Fruit fly (Drosophila melanogaster) whole organism, embryonic: ENCODE measurements around the gene Cont.

Source experiments
- Awh ChIP-seq: fragments of 200-800 bp; sonication (Bioruptor generic); IDR thresholded peaks from 2 replicates; pipeline ENCODE4, ENCODE4 v1.3.6; 2022; ENCODE audit warnings: missing biosample characterization, missing genetic modification characterization
- CG10654 ChIP-seq: fragments of 200-800 bp; sonication (Bioruptor generic); optimal IDR thresholded peaks from 2 replicates; lab custom pipeline; 2016; ENCODE audit warnings: missing biosample characterization, missing genetic modification characterization
- CG17328 ChIP-seq: fragments of 200-800 bp; sonication (Bioruptor generic); IDR thresholded peaks from 2 replicates; pipeline ENCODE4 v1.3.6; 2022; ENCODE audit warnings: missing biosample characterization, missing genetic modification characterization
- CG18599 ChIP-seq: fragments of 200-800 bp; sonication (Bioruptor generic); optimal IDR thresholded peaks from 3 replicates; lab custom pipeline; 2017; ENCODE audit warnings: missing biosample characterization, missing genetic modification characterization, mild to moderate bottlenecking, moderate library complexity, missing genetic modification reagents
- CG30020 ChIP-seq: fragments of 200-800 bp; optimal IDR thresholded peaks from 2 replicates; lab custom pipeline; 2019; ENCODE audit warnings: missing biosample characterization, mild to moderate bottlenecking, missing genetic modification characterization, moderate library complexity
- CG34224 ChIP-seq: fragments of 200-800 bp; sonication (Bioruptor generic); IDR thresholded peaks from 3 replicates; pipeline ENCODE4 v1.3.6; 2022; ENCODE audit warnings: missing biosample characterization, missing genetic modification characterization; ENCODE audit not compliant: partially characterized antibody
- CG4617 ChIP-seq: fragments of 200-800 bp; sonication (Bioruptor generic); optimal IDR thresholded peaks from 3 replicates; lab custom pipeline; 2016; ENCODE audit warnings: missing biosample characterization, missing genetic modification characterization, borderline replicate concordance
- CG5180 ChIP-seq: fragments of 200-800 bp; sonication (Bioruptor generic); optimal IDR thresholded peaks from 3 replicates; lab custom pipeline; 2017; ENCODE audit warnings: missing biosample characterization, missing genetic modification characterization, mild to moderate bottlenecking, moderate library complexity, missing genetic modification reagents
- CG6791 ChIP-seq: fragments of 200-800 bp; sonication (Bioruptor generic); IDR thresholded peaks from 3 replicates; pipeline ENCODE4 v1.3.6; 2022; ENCODE audit warnings: missing biosample characterization, missing genetic modification characterization; ENCODE audit not compliant: partially characterized antibody
- CG6813 ChIP-seq: fragments of 200-800 bp; sonication (Bioruptor generic); optimal IDR thresholded peaks from 2 replicates; lab custom pipeline; 2017; ENCODE audit warnings: missing biosample characterization, missing genetic modification characterization, mild to moderate bottlenecking, moderate library complexity, missing genetic modification reagents
- CG7963 ChIP-seq: fragments of 200-800 bp; sonication (Bioruptor generic); IDR thresholded peaks from 3 replicates; pipeline ENCODE4 v1.3.6; 2022; ENCODE audit warnings: missing biosample characterization, missing genetic modification characterization; ENCODE audit not compliant: partially characterized antibody
- CG8388 ChIP-seq: fragments of 200-800 bp; sonication (Bioruptor generic); optimal IDR thresholded peaks from 2 replicates; lab custom pipeline; 2019; ENCODE audit warnings: missing biosample characterization, mild to moderate bottlenecking, missing genetic modification characterization, moderate library complexity
- CG9876 ChIP-seq: fragments of 200-800 bp; sonication (Bioruptor generic); optimal IDR thresholded peaks from 2 replicates; lab custom pipeline; 2016; ENCODE audit warnings: missing biosample characterization, missing genetic modification characterization
- Camta ChIP-seq: fragments of 200-800 bp; sonication (Bioruptor generic); optimal IDR thresholded peaks from 2 replicates; lab custom pipeline; 2016; ENCODE audit warnings: missing biosample characterization, missing genetic modification characterization
- Chrac-16 ChIP-seq: fragments of 200-800 bp; sonication (Bioruptor generic); optimal IDR thresholded peaks from 3 replicates; lab custom pipeline; 2016; ENCODE audit warnings: missing biosample characterization, missing genetic modification characterization
- Dek ChIP-seq: fragments of 200-800 bp; sonication (Bioruptor generic); optimal IDR thresholded peaks from 3 replicates; lab custom pipeline; 2019; ENCODE audit warnings: missing biosample characterization, mild to moderate bottlenecking, missing genetic modification characterization, moderate library complexity
- Dip2 ChIP-seq: fragments of 200-800 bp; sonication (Bioruptor generic); IDR thresholded peaks from 2 replicates; pipeline ENCODE4 v1.3.6; 2022; ENCODE audit warnings: missing biosample characterization, missing genetic modification characterization
- Dll ChIP-seq: fragments of 200-800 bp; sonication (Bioruptor generic); IDR thresholded peaks from 4 replicates; pipeline ENCODE4 v1.3.6; 2022; ENCODE audit warnings: missing biosample characterization, missing genetic modification characterization; ENCODE audit not compliant: partially characterized antibody
- Hand ChIP-seq: fragments of 200-800 bp; sonication (Bioruptor generic); optimal IDR thresholded peaks from 2 replicates; lab custom pipeline; 2017; ENCODE audit warnings: mild to moderate bottlenecking, missing biosample characterization, missing genetic modification reagents, missing genetic modification characterization
- Lhr ChIP-seq: fragments of 200-800 bp; sonication (Bioruptor generic); optimal IDR thresholded peaks from 3 replicates; lab custom pipeline; 2017; ENCODE audit warnings: mild to moderate bottlenecking, missing biosample characterization, missing genetic modification reagents, missing genetic modification characterization
- Neu2 ChIP-seq: fragments of 200-800 bp; sonication (Bioruptor generic); optimal IDR thresholded peaks from 3 replicates; lab custom pipeline; 2016; ENCODE audit warnings: missing biosample characterization, missing genetic modification characterization, borderline replicate concordance
- Nf-YA ChIP-seq: fragments of 200-800 bp; sonication (Bioruptor generic); IDR thresholded peaks from 2 replicates; pipeline ENCODE4 v1.3.6; 2022; ENCODE audit warnings: missing biosample characterization, missing genetic modification characterization
- Poxn ChIP-seq: fragments of 200-800 bp; sonication (Bioruptor generic); IDR thresholded peaks from 2 replicates; pipeline ENCODE4 v1.3.6; 2022; ENCODE audit warnings: missing biosample characterization, missing genetic modification characterization
- Ravus ChIP-seq: fragments of 200-800 bp; sonication (Bioruptor generic); IDR thresholded peaks from 2 replicates; pipeline ENCODE4 v1.3.6; 2022; ENCODE audit warnings: missing biosample characterization, missing genetic modification characterization
- Stat92E ChIP-seq, 3 experiments: fragments of >200 bp in 2 of 3; fragments of 200-800 bp in 1 of 3; sonication (Bioruptor generic) in 1 of 3; optimal IDR thresholded peaks; 2 replicates each; lab custom pipeline; 2017 to 2019; ENCODE audit warnings: missing biosample characterization in 3 of 3, missing genetic modification characterization in 3 of 3, mild to moderate bottlenecking in 1 of 3, moderate library complexity in 1 of 3
- Taf1 ChIP-seq: fragments of 200-800 bp; sonication (Bioruptor generic); IDR thresholded peaks from 2 replicates; pipeline ENCODE4 v1.3.6; 2022; ENCODE audit warnings: missing biosample characterization, missing genetic modification characterization
- ci ChIP-seq: fragments of 200-800 bp; sonication (Bioruptor generic); IDR thresholded peaks from 3 replicates; pipeline ENCODE4 v1.3.6; 2022; ENCODE audit warnings: missing biosample characterization, missing genetic modification characterization
- crp ChIP-seq, 2 experiments: fragments of 200-800 bp; sonication (Bioruptor generic); optimal IDR thresholded peaks; 2 replicates in 1 of 2; 3 replicates in 1 of 2; lab custom pipeline; 2017; ENCODE audit warnings: missing biosample characterization in 2 of 2, missing genetic modification characterization in 2 of 2, mild to moderate bottlenecking in 1 of 2, moderate library complexity in 1 of 2
- da ChIP-seq: fragments of 200-800 bp; sonication (Bioruptor generic); optimal IDR thresholded peaks from 2 replicates; lab custom pipeline; 2016; ENCODE audit warnings: missing biosample characterization, missing genetic modification characterization
- dmrt11E ChIP-seq: fragments of 200-800 bp; sonication (Bioruptor generic); optimal IDR thresholded peaks from 3 replicates; lab custom pipeline; 2018; ENCODE audit warnings: missing biosample characterization, mild to moderate bottlenecking, missing genetic modification characterization, moderate library complexity
- fru ChIP-seq: fragments of >200 bp; optimal IDR thresholded peaks from 2 replicates; lab custom pipeline; 2017
- fu2 ChIP-seq: fragments of 200-800 bp; sonication (Bioruptor generic); optimal IDR thresholded peaks from 2 replicates; lab custom pipeline; 2016; ENCODE audit warnings: missing biosample characterization, missing genetic modification characterization
- gem ChIP-seq: fragments of 200-800 bp; sonication (Bioruptor generic); optimal IDR thresholded peaks from 2 replicates; lab custom pipeline; 2019; ENCODE audit warnings: missing biosample characterization, mild to moderate bottlenecking, missing genetic modification characterization, moderate library complexity
- gsb-n ChIP-seq: fragments of 200-800 bp; sonication (Bioruptor generic); optimal IDR thresholded peaks from 3 replicates; lab custom pipeline; 2018; ENCODE audit warnings: missing biosample characterization, mild to moderate bottlenecking, missing genetic modification characterization
- lilli ChIP-seq: fragments of 200-800 bp; sonication (Bioruptor generic); optimal IDR thresholded peaks from 3 replicates; lab custom pipeline; 2016; ENCODE audit warnings: missing biosample characterization, missing genetic modification characterization
- luna ChIP-seq: fragments of 200-800 bp; sonication (Bioruptor generic); optimal IDR thresholded peaks from 2 replicates; lab custom pipeline; 2016; ENCODE audit warnings: missing biosample characterization, missing genetic modification characterization
- mld ChIP-seq: fragments of 200-800 bp; sonication (Bioruptor generic); IDR thresholded peaks from 3 replicates; pipeline ENCODE4 v1.3.6; 2022; ENCODE audit warnings: missing biosample characterization, missing genetic modification characterization; ENCODE audit not compliant: partially characterized antibody
- nerfin-2 ChIP-seq: fragments of 200-800 bp; sonication (Bioruptor generic); IDR thresholded peaks from 2 replicates; pipeline ENCODE4 v1.3.6; 2022; ENCODE audit warnings: missing biosample characterization, missing genetic modification characterization; ENCODE audit not compliant: partially characterized antibody
- nmo ChIP-seq: fragments of 200-800 bp; sonication (Bioruptor generic); optimal IDR thresholded peaks from 2 replicates; lab custom pipeline; 2018; ENCODE audit warnings: missing biosample characterization, mild to moderate bottlenecking, missing genetic modification characterization, moderate library complexity
- pan ChIP-seq, 4 experiments: fragments of >200 bp in 3 of 4; fragments of 200-800 bp in 1 of 4; sonication (Bioruptor generic) in 1 of 4; optimal IDR thresholded peaks in 3 of 4; IDR thresholded peaks in 1 of 4; 2 replicates each; pipeline versions ENCODE4 v1.3.6 to Lab custom; 2017 to 2022; ENCODE audit warnings: missing biosample characterization in 2 of 4, missing genetic modification characterization in 2 of 4, mixed read lengths in 1 of 4
- pfk ChIP-seq: fragments of 200-800 bp; sonication (Bioruptor generic); optimal IDR thresholded peaks from 2 replicates; lab custom pipeline; 2018; ENCODE audit warnings: missing biosample characterization, mild to moderate bottlenecking, missing genetic modification characterization, moderate library complexity
- phol ChIP-seq: fragments of 200-800 bp; sonication (Bioruptor generic); optimal IDR thresholded peaks from 3 replicates; lab custom pipeline; 2018; ENCODE audit warnings: missing biosample characterization, mild to moderate bottlenecking, missing genetic modification characterization, moderate library complexity
- pita ChIP-seq: fragments of 200-800 bp; sonication (Bioruptor generic); optimal IDR thresholded peaks from 2 replicates; lab custom pipeline; 2017; ENCODE audit warnings: missing biosample characterization, mild to moderate bottlenecking, missing genetic modification characterization
- ssp ChIP-seq: fragments of 200-800 bp; sonication (Bioruptor generic); IDR thresholded peaks from 2 replicates; pipeline ENCODE4 v1.3.6; 2022; ENCODE audit warnings: missing biosample characterization, missing genetic modification characterization
- sug ChIP-seq: fragments of 200-800 bp; optimal IDR thresholded peaks from 2 replicates; lab custom pipeline; 2019; ENCODE audit warnings: missing biosample characterization, mild to moderate bottlenecking, missing genetic modification characterization, moderate library complexity
- yki ChIP-seq: fragments of >200 bp; optimal IDR thresholded peaks from 3 replicates; lab custom pipeline; 2018

Gene Cont

dm6 chr3R:4394654-4395581 is 13.8 kb downstream of the Cont start (continued):
- TF ChIP-seq CG10654 (GFP tag; lab: Kevin White, UChicago) (peak; percentile 81), Neu2 (GFP tag; lab: Kevin White, UChicago) (no peak), CG17328 (GFP tag; lab: Robert Waterston, UW) (peak; percentile 84), Lhr (GFP tag; lab: Kevin White, UChicago) (peak; percentile 51), nerfin-2 (GFP tag; lab: Robert Waterston, UW) (no peak), Awh (GFP tag; lab: Robert Waterston, UW) (peak; percentile 72; the same call in 1 of the 2 replicates), fu2 (peak; percentile 86), Taf1 (GFP tag; lab: Robert Waterston, UW) (peak; percentile 70; the same call in 1 of the 2 replicates), Poxn (GFP tag; lab: Robert Waterston, UW) (no peak), CG34224 (no peak), CG18599 (peak; percentile 91), Camta (GFP tag; lab: Kevin White, UChicago) (peak; percentile 79), sug (tag; lab: Kevin White, UChicago) (peak; percentile 77), da (GFP tag; lab: Kevin White, UChicago) (peak; percentile 45), nmo (GFP tag; lab: Kevin White, UChicago) (peak; percentile 93), yki (lab: Kevin White, UChicago) (no peak), Stat92E (GFP tag; optimal IDR thresholded peaks at IDR 0.05; lab: Kevin White, UChicago) (no peak), CG30020 (tag; lab: Kevin White, UChicago) (peak; percentile 14), Ravus (GFP tag; lab: Robert Waterston, UW) (peak; percentile 56), CG9876 (peak; percentile 81), CG8388 (peak; percentile 81), crp (GFP tag; optimal IDR thresholded peaks at IDR 0.05; lab: Kevin White, UChicago) (peak in 1 of 2 experiments; percentile 49), dmrt11E (tag; lab: Kevin White, UChicago) (peak; percentile 42), phol (tag; lab: Kevin White, UChicago) (peak; percentile 86), Hand (GFP tag; lab: Kevin White, UChicago) (peak; percentile 66), luna (GFP tag; lab: Kevin White, UChicago) (peak; percentile 57), Dek (tag; lab: Kevin White, UChicago) (peak; percentile 86), Chrac-16 (GFP tag; lab: Kevin White, UChicago) (peak; percentile 76), lilli (GFP tag; lab: Kevin White, UChicago) (peak; percentile 90), mld (no peak), pfk (GFP tag; lab: Kevin White, UChicago) (no peak), pan (optimal IDR thresholded peaks at IDR 0.05; lab: Kevin White, UChicago) (no peak), pan (GFP tag; optimal IDR thresholded peaks at IDR 0.05 in 1 of 2, IDR thresholded peaks at IDR 0.05 in 1 of 2) (peak in 1 of 2 experiments; percentile 90), CG6813 (peak; percentile 78), gem (tag; lab: Kevin White, UChicago) (peak; percentile 94), CG4617 (GFP tag; lab: Kevin White, UChicago) (peak; percentile 50), ci (GFP tag; lab: Robert Waterston, UW) (peak; percentile 93), Dll (GFP tag; lab: Robert Waterston, UW) (no peak), Nf-YA (peak; percentile 74), CG5180 (GFP tag; lab: Kevin White, UChicago) (peak; percentile 79), ssp (peak; percentile 72), CG7963 (no peak), fru (lab: Kevin White, UChicago) (no peak), Dip2 (GFP tag; lab: Robert Waterston, UW) (0 out of 2 replicates have a peak, but pooled peaks have one; percentile 13), gsb-n (no peak), pita (GFP tag; lab: Kevin White, UChicago) (no peak), CG6791 (GFP tag; lab: Robert Waterston, UW) (no peak)
